Fruit fly (Drosophila melanogaster): ENCODE results near the gene Drsl1.

The Drsl1 gene

DNA sequence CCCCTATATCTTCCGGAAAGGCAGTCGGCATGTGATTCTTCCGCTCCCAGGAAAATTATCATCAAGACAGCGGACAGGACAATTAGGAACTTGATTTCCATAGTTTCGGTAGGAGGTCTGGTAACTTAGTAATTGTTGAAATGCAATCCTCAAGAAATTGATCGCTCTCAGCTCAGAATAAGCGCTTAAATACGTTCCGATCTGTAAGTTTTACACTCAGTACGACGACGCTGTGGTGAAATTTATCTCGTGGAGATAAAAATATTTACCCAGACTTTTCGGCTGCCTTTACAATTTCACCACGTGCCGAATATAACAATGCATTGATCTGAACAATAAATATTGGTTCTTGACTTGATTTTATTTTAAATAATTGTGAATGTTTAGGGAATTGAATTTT, at the start of gene Drsl1:
Drsl1 (minus strand) TSS at position 101 of the 400 bp plus-strand sequence.
- no peak for TF ChIP-seq CG17801 (GFP tag; optimal IDR thresholded peaks at IDR 0.05; ENCODE audit: partially characterized antibody)

DNA sequence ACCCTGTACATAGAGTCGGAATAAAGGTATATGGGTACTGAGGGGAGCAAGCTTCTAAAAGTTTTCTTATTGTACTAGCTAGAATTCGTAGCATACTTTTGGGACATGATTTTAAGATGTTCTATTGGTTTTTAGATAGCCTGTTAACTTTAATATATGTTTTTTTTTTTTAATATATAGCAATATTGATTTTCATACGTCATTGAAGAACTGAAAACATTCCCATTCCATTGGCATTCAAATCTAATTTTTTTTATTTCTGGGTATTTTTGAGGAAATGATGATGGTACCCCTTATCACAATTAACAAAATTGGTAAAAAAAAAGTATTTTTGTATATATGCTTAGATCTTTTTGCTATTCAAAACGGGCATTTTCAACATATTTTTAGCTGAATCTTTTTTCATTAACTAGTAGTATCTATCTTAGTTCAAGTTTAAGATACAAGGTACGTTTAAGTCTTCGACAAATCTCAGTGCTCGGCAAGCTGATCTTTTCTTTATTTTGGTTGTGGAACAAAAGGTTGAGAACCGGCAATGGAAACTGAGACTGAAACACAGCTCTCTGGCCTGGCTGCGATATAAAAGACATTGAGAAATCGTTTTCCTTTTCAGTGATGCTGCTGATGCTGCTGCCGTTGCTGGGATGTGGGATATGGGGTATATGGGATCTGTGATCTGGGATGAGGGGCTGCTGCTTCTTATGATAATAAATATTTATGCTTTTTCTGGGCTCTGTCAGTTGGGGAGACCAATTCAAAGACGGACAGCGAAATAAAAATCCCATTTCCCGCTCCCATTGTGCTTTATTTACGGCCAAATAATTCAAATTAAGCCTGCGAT, 49.2 kb upstream of the Drsl1 start:
- TF ChIP-seq CG17801 (GFP tag; optimal IDR thresholded peaks at IDR 0.05; ENCODE audit: partially characterized antibody): no peak

DNA sequence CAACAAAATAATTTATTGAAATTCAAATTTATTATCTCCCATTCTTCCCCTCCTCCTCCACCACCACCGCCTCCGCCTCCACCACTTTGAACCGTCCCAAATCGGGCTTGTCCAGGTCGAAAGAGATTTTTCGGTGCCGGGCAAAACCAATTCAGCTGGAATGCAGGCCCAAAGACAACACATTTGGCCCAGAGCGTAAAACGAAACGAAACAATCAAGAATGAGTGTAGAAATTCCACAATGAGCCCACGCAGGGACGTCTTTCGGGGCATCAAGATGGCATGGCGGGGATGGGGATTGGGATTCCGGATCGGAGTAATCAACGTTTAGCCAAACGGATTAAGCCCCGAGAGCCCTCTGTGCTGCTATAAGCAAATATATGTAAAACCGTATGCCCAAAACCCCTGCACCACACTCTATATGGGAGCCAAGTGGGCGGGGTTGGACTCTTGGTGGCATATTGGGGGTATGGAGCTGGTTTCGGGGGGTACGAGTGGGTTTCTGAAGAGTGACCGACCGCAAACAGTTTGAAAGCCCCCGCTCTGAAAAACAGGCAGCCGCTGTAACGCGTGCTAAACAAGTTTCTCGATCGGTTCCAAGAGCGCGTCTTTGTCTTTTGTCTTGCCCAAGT, 48.5 kb upstream of the Drsl1 start:
- no peak for TF ChIP-seq CG17801 (GFP tag; optimal IDR thresholded peaks at IDR 0.05; ENCODE audit: partially characterized antibody)

DNA sequence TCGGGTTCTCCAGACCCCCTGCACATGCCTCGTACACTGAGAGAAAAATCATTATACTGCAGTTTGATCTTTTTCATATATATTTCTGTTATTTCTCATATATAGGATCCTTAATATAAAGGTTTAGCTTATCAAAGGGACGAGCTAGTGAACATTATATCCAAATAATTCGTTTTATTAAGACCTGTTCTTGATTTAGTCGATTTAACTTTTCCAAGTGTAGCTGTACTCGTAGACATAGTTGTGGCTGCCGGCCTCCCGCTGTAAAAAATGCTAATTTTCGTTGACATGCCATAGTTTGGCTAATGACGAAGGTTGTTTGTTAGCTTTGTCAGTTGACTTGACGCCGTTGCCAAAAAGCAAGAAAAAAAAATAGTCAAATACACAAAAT, 46.9 kb upstream of the Drsl1 start:
- TF ChIP-seq CG17801 (GFP tag; optimal IDR thresholded peaks at IDR 0.05; ENCODE audit: partially characterized antibody): no peak

DNA sequence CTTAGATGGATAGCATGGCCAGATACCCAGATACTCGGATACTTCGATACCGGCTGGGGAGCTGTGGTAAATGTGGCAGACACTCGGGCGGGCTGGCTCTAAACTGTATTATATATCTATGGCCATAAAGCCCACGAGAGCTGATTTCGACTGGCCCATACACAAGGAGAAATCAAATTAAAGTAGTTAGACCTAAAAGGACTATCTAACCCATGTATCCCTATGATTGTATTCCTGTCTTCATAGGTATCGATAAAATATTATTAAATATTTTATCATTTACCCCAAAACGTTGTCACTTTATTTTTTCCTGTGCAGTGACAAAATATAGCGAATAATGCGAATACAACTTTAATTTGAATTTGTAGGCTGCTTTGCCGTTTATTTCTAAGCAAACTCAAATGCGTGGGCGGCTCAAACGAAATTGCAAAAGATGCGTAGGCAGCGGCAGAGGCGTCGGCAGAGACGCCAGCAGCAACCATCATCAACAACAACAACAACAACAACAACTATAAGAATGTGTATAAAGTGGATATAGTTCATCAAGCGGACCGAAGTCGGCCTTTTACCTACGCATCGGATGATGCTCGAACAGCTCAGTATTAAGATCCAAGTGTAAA, 46.4 kb upstream of the Drsl1 start:
- no peak for TF ChIP-seq CG17801 (GFP tag; optimal IDR thresholded peaks at IDR 0.05; ENCODE audit: partially characterized antibody)

DNA sequence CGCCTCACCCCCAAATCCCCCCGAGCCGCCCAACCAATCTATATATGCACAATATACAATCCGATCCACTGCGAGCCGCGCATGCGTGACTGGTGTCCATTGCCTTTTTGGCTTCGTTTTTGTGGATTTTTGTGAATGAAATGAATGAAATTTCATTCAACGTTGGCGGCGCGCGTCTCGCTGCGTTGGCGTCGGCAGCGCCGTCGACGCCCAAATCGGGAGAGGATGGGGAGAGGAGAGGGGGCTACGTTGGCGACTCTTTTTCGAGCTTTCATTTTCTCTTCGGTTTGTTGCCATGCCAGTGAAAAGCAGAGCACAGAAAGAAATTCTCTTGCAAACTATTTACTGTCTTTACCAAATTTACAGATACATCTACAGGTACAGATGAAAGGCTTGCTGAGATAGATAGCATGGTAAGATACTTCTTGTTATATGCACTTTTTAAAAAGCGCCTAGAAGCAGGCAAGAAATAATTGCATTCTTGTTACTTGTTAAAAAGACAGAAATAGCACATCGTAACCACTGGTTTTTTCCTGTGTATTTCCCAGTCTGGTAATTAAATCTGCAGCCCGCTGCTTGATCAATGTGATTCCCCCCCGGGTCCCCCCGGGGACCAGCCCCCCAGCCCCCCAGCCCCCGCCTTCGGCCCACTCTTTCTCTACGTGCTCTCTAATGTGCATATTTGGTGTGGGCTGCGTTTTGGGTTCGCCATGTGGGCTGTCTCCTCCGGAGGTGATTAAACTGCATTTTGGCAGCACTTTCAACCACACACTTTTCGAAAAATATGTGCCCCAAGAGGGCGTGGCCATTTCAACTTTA, 44.8 kb upstream of the Drsl1 start:
- TF ChIP-seq CG17801 (GFP tag; optimal IDR thresholded peaks at IDR 0.05; ENCODE audit: partially characterized antibody): no peak

DNA sequence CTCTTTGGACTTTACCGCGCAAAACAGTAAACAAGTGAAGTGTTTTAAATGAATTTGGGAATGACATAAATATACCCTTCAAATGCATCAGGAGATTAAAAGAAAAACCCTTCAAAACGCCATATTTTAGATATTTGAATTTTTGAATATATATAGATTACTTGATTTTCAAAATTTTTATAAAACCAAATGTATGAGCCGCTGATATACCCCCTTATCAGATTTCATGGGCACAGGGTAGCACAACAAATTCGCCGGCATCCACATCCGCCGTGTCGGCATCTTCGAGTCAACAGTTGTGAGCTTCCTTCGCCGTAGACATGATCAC, 42.3 kb upstream of the Drsl1 start, which contains the start of gene Ids:
Ids (plus strand) TSS at position 304 of the 328 bp plus-strand sequence.
- TF ChIP-seq CG17801 (GFP tag; optimal IDR thresholded peaks at IDR 0.05; ENCODE audit: partially characterized antibody): peak; percentile 59

DNA sequence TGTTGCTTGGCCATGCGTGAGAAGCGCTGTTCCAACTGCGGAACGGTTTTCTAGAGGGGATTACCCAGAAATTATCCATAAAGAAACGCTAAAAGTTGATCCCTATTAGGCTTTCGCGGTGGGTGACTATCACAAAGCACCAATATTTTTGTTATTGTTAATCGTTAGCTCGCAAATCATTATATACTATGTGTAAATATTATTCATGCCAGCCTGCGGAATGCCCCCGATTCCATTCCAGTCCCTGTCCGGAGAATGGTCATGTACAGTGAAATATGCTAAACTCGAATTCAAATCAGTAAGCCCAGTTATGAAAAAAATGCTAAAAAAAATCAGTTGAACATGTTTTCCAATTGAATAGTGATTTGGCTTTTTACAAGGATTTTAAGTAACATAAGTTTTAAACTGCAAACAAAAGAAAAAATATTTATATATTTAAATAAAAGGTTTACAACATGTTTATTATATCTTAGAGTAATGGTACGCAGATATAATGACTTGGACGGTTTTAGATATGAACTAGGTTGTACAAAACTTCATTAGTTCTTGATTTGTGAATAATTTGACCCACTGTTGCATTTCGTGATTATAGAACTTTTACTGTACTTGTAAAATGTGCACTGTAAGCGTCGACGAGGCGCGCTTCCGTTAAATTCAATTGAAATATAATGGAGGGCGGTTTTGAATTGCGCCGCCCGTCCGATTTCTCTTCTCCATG, 41.8 kb upstream of the Drsl1 start:
- no peak for TF ChIP-seq CG17801 (GFP tag; optimal IDR thresholded peaks at IDR 0.05; ENCODE audit: partially characterized antibody)

DNA sequence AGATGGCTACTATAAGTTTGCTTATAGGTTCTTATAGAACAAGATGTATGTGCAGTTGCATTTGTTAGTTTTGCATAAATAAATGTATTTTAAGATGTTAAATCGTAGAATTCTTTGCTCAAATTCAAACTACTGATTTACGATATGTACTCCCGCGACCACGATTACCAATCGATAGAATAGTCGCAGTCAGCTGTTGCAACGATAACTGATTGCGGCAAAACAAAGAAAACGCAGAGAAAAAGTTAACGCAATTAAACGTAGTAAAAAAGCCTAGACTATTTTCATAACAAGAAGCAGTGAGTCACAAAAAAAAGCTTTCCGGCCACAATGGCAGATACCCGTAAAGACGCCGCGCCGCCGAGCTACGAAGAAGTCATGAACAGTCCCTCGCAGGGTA, 41.0 kb upstream of the Drsl1 start, which contains the start of gene CG12012:
CG12012 (plus strand) TSS at position 207 of the 400 bp plus-strand sequence.
- TF ChIP-seq CG17801 (GFP tag; optimal IDR thresholded peaks at IDR 0.05; ENCODE audit: partially characterized antibody): peak; percentile 64

DNA sequence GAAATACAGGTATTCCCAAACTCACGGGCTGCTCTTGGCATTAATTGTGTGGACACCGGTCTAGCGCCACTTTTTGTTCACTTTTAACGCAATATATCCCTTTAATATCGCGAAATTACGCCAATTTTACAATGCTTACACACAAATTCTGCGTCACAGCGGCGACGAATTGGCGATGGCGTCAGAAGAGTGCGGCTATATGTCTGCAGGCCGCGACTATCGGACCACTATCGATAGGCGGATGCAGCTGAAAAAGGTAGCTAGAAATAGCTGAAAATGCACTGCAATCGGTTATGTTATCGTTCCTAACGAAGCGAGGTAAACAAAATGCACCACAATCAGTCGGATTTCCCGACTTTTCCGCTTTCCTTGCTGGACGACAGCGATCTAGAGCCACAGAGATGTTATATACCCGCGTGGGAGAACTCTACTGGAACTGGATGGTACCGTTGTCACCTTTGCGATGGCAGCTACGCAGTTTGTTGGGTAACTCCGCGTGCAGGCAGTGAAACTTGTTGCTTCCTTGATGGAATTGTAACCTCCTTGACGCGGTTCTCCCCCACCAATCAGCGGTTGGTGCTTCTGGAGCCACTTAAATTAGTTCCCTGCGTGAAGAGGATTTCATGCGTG, 38.5 kb upstream of the Drsl1 start, which contains the start of the genes Ythdc1 and CG12010:
Ythdc1 (minus strand) TSS at position 177 of the 630 bp plus-strand sequence.
CG12010 (plus strand) TSS at position 289 of the 630 bp plus-strand sequence.
- peak; percentile 48 for TF ChIP-seq CG17801 (GFP tag; optimal IDR thresholded peaks at IDR 0.05; ENCODE audit: partially characterized antibody)

DNA sequence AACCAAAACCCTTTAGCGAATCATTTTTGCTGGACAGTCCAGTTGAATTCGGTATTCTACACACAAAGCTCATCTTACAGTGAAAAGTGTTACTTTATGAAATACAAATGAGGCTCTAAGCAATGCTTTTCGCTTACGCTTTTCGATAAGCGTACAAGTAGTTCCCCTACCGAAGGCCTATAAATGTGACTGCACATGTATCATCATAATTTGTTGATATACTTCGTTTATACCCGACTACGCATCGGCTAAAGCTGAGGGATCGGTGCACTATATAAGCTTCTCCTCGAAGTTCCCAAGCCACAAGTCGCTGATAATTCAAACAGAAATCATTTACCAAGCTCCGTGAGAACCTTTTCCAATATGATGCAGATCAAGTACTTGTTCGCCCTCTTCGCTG, 33.7 kb upstream of the Drsl1 start, which contains the start of gene Drs:
Drs (plus strand) TSS at position 301 of the 400 bp plus-strand sequence.
- TF ChIP-seq CG17801 (GFP tag; optimal IDR thresholded peaks at IDR 0.05; ENCODE audit: partially characterized antibody): no peak

DNA sequence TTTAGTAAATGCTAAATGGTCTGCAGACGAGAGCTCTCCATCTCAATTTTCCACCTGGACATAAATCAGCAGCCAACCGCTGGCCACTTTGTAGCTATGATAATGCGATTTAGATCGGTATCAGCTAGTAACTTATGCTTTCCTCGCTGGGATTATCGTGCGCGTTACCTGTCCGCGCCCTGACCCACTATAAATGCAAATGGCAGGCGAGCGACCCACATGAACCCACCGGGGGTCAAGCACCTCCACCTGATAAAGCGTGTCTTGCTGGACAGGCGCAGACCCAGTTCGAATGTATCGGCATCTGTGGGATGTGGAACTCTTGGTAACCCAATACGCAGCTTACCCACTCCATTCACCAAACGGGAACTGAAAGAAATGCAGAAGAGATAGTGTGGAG, 17.7 kb upstream of the Drsl1 start:
- no peak for TF ChIP-seq CG17801 (GFP tag; optimal IDR thresholded peaks at IDR 0.05; ENCODE audit: partially characterized antibody)

DNA sequence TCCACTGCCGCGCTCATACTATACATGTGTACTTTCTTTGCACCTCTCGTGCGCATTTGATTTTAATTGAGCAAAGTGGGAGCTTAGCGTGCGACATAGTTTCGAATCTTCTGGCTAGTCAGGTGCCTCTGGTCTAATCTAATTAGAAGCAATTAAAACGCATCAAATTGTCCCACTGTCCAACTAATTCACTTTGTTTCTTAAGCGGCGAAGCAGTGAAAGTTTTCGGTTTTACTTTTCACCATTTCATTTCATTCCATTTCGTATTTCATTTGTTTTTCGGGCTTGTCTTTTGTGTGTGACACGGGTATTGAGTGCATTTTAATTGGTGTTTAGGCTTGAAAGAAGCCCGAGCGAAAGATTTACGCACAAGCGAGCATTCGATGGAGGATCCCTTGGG, 16.9 kb upstream of the Drsl1 start:
- no peak for TF ChIP-seq CG17801 (GFP tag; optimal IDR thresholded peaks at IDR 0.05; ENCODE audit: partially characterized antibody)
